Worm (Caenorhabditis elegans) whole organism, L3 larva: ENCODE results near the gene D2024.5.
A peak's percentile ranks its signal among the peaks of the same experiment; 100 is the strongest.

Experiments
- ZK546.5 ChIP-seq: sonication (generic microtip); optimal IDR thresholded peaks from 2 replicates; lab custom pipeline; 2017; ENCODE audit warnings: missing biosample characterization, missing genetic modification characterization
- ceh-16 ChIP-seq: sonication (generic microtip); optimal IDR thresholded peaks from 2 replicates; lab custom pipeline; 2017; ENCODE audit warnings: missing biosample characterization, missing genetic modification characterization
- ceh-28 ChIP-seq: fragments of 150-350 bp; optimal IDR thresholded peaks from 2 replicates; lab custom pipeline; 2014; ENCODE audit warnings: missing biosample characterization, missing genetic modification reagents, missing genetic modification characterization
- ceh-82 ChIP-seq: fragments of 150-350 bp; optimal IDR thresholded peaks from 2 replicates; lab custom pipeline; 2014; ENCODE audit warnings: missing biosample characterization, missing genetic modification characterization
- ceh-9 ChIP-seq: sonication (generic microtip); optimal IDR thresholded peaks from 2 replicates; lab custom pipeline; 2018; ENCODE audit warnings: missing biosample characterization, missing genetic modification characterization
- daf-12 ChIP-seq: fragments of 150-350 bp; optimal IDR thresholded peaks from 2 replicates; lab custom pipeline; 2014; ENCODE audit warnings: missing biosample characterization, missing genetic modification reagents, missing genetic modification characterization
- egl-27 ChIP-seq: sonication (generic microtip); optimal IDR thresholded peaks from 4 replicates; lab custom pipeline; 2017; ENCODE audit warnings: missing biosample characterization, missing genetic modification reagents, missing genetic modification characterization
- egl-5 ChIP-seq: fragments of 150-350 bp; optimal IDR thresholded peaks from 2 replicates; lab custom pipeline; 2017; ENCODE audit warnings: missing biosample characterization, missing genetic modification reagents, missing genetic modification characterization, inconsistent platforms
- elt-1 ChIP-seq: fragments of 150-350 bp; optimal IDR thresholded peaks from 2 replicates; lab custom pipeline; 2014; ENCODE audit warnings: missing biosample characterization, missing genetic modification characterization
- elt-2 ChIP-seq: sonication (generic microtip); optimal IDR thresholded peaks from 2 replicates; lab custom pipeline; 2016; ENCODE audit warnings: missing genetic modification reagents, mild to moderate bottlenecking, missing genetic modification characterization, missing compliant biosample characterization
- elt-3 ChIP-seq, 3 experiments: fragments of 150-350 bp in 1 of 3; sonication (generic microtip) in 2 of 3; optimal IDR thresholded peaks; 2 replicates in 2 of 3; 4 replicates in 1 of 3; lab custom pipeline; 2014 to 2017; ENCODE audit warnings: missing biosample characterization in 3 of 3, missing genetic modification characterization in 3 of 3
- fkh-10 ChIP-seq: sonication (generic microtip); optimal IDR thresholded peaks from 2 replicates; lab custom pipeline; 2017; ENCODE audit warnings: missing biosample characterization, missing genetic modification reagents, missing genetic modification characterization
- fkh-2 ChIP-seq: fragments of 150-350 bp; optimal IDR thresholded peaks from 2 replicates; lab custom pipeline; 2014; ENCODE audit warnings: missing biosample characterization, missing genetic modification reagents, missing genetic modification characterization
- fos-1 ChIP-seq: fragments of 150-350 bp; optimal IDR thresholded peaks from 2 replicates; lab custom pipeline; 2014; ENCODE audit warnings: missing biosample characterization, missing genetic modification characterization
- hmg-11 ChIP-seq: sonication (generic microtip); optimal IDR thresholded peaks from 2 replicates; lab custom pipeline; 2016; ENCODE audit warnings: missing genetic modification characterization, missing compliant biosample characterization
- jun-1 ChIP-seq: fragments of 150-350 bp; optimal IDR thresholded peaks from 2 replicates; lab custom pipeline; 2014; ENCODE audit warnings: missing biosample characterization, missing genetic modification reagents, missing genetic modification characterization
- lin-15B ChIP-seq: fragments of 150-350 bp; optimal IDR thresholded peaks from 2 replicates; lab custom pipeline; 2014; ENCODE audit warnings: missing biosample characterization, missing genetic modification characterization
- lin-39 ChIP-seq: fragments of 150-350 bp; optimal IDR thresholded peaks from 2 replicates; lab custom pipeline; 2018; ENCODE audit warnings: missing biosample characterization, missing genetic modification reagents, missing genetic modification characterization
- lsy-12 ChIP-seq: sonication (generic microtip); optimal IDR thresholded peaks from 2 replicates; lab custom pipeline; 2016; ENCODE audit warnings: mild to moderate bottlenecking, missing genetic modification characterization, missing compliant biosample characterization
- mml-1 ChIP-seq: fragments of 150-350 bp; sonication (generic microtip); optimal IDR thresholded peaks from 3 replicates; lab custom pipeline; 2014; ENCODE audit warnings: missing biosample characterization, missing genetic modification characterization
- nfya-1 ChIP-seq: sonication (generic microtip); optimal IDR thresholded peaks from 2 replicates; lab custom pipeline; 2017; ENCODE audit warnings: missing genetic modification characterization, mild to moderate bottlenecking, missing compliant biosample characterization, antibody characterized with exemption, moderate library complexity; ENCODE audit not compliant: insufficient read depth
- nhr-12 ChIP-seq: fragments of 150-350 bp; optimal IDR thresholded peaks from 2 replicates; lab custom pipeline; 2014; ENCODE audit warnings: missing biosample characterization, missing genetic modification characterization
- nhr-23 ChIP-seq: fragments of 150-350 bp; optimal IDR thresholded peaks from 2 replicates; lab custom pipeline; 2014; ENCODE audit warnings: missing biosample characterization, missing genetic modification reagents, missing genetic modification characterization
- nhr-237 ChIP-seq: fragments of 150-350 bp; optimal IDR thresholded peaks from 2 replicates; lab custom pipeline; 2014; ENCODE audit warnings: missing biosample characterization, missing genetic modification characterization
- nhr-25 ChIP-seq: sonication (generic microtip); optimal IDR thresholded peaks from 2 replicates; lab custom pipeline; 2017; ENCODE audit warnings: missing biosample characterization, missing genetic modification characterization
- nhr-28 ChIP-seq: fragments of 150-350 bp; optimal IDR thresholded peaks from 2 replicates; lab custom pipeline; 2014; ENCODE audit warnings: missing biosample characterization, missing genetic modification characterization
- nhr-43 ChIP-seq: sonication (generic microtip); optimal IDR thresholded peaks from 2 replicates; lab custom pipeline; 2016; ENCODE audit warnings: mild to moderate bottlenecking, missing genetic modification characterization, missing compliant biosample characterization; ENCODE audit not compliant: poor library complexity, severe bottlenecking
- nhr-76 ChIP-seq: fragments of 150-350 bp; sonication (generic microtip); optimal IDR thresholded peaks from 5 replicates; lab custom pipeline; 2014; ENCODE audit warnings: missing biosample characterization, missing genetic modification characterization
- nhr-77 ChIP-seq: fragments of 150-350 bp; optimal IDR thresholded peaks from 2 replicates; lab custom pipeline; 2014; ENCODE audit warnings: missing biosample characterization, missing genetic modification characterization
- pha-4 ChIP-seq: fragments of 150-350 bp; optimal IDR thresholded peaks from 2 replicates; lab custom pipeline; 2014; ENCODE audit warnings: missing biosample characterization, missing genetic modification reagents, missing genetic modification characterization
- pqm-1 ChIP-seq: fragments of 150-350 bp; optimal IDR thresholded peaks from 2 replicates; lab custom pipeline; 2017; ENCODE audit warnings: missing biosample characterization, missing genetic modification characterization, inconsistent platforms
- sea-2 ChIP-seq: fragments of 150-350 bp; sonication (generic microtip); optimal IDR thresholded peaks from 4 replicates; lab custom pipeline; 2014; ENCODE audit warnings: missing biosample characterization, missing genetic modification reagents, missing genetic modification characterization
- skn-1 ChIP-seq: fragments of 150-350 bp; optimal IDR thresholded peaks from 2 replicates; lab custom pipeline; 2014; ENCODE audit warnings: missing biosample characterization, missing genetic modification characterization
- snpc-4 ChIP-seq: fragments of 150-350 bp; optimal IDR thresholded peaks from 2 replicates; lab custom pipeline; 2014; ENCODE audit warnings: missing biosample characterization, missing genetic modification characterization
- tbx-2 ChIP-seq: sonication (generic microtip); optimal IDR thresholded peaks from 2 replicates; lab custom pipeline; 2016; ENCODE audit warnings: mild to moderate bottlenecking, missing genetic modification characterization, missing compliant biosample characterization
- unc-62 ChIP-seq: fragments of 150-350 bp; sonication (generic microtip); optimal IDR thresholded peaks from 4 replicates; lab custom pipeline; 2014; ENCODE audit warnings: missing biosample characterization, missing genetic modification reagents, missing genetic modification characterization
- zag-1 ChIP-seq: fragments of 150-350 bp; optimal IDR thresholded peaks from 2 replicates; lab custom pipeline; 2014; ENCODE audit warnings: missing biosample characterization, missing genetic modification characterization
- ztf-11 ChIP-seq: fragments of 150-350 bp; optimal IDR thresholded peaks from 2 replicates; lab custom pipeline; 2014; ENCODE audit warnings: missing biosample characterization, missing genetic modification characterization

The D2024.5 gene

DNA sequence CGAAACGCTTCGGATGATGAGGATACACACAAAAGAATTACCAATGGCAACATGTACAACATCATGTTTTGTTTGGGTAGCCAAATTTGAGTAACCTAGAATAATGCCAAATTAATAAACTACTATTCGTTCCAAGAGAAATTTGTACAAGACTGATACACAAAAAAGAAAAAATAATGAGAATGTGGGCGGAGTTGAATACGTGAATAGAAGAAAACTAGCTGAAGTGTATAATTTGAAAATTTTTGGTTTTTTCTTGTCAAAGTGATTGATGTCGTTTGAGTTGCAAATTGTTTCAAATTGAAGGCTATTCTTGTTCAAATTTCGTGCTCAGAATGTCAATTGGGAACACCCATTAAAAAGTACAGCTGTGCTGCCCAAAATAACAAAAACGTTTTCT is 36.4 kb downstream of the D2024.5 start, which contains the start of gene R13A1.5:
R13A1.5 (minus strand) TSS at position 101 of the 400 bp plus-strand sequence.
- no peak for TF ChIP-seq lin-15B (tag; lab: Kevin White, UChicago)
- TF ChIP-seq nhr-25 (tag; lab: Kevin White, UChicago) = no peak
- TF ChIP-seq, all 47 proteins: peak for 0

DNA sequence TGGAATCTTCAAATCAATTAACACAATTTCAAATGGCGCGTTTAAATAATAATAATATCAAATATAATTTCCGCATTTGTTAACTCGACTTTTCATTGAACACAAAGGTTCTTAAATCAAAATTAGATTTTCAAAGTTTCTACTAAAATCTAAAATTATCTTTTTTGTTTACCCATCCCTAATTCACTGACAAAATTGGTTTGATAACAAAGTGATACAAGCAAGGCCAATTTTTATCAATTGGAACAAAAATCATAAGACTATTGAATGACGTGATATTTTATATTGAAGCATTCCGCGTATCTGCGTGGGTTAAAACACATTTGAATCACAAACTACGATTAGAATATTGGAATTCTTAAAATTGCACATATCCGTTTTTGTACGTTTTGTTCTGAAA is 37.7 kb downstream of the D2024.5 start:
- TF ChIP-seq ceh-16 (tag; lab: Kevin White, UChicago) (no peak), elt-2 (peak; percentile 94), pqm-1 (tag; lab: Kevin White, UChicago) (peak; percentile 94), ZK546.5 (tag; lab: Kevin White, UChicago) (no peak), fkh-2 (tag; lab: Kevin White, UChicago) (no peak), lin-15B (tag; lab: Kevin White, UChicago) (no peak), ztf-11 (no peak), ceh-28 (tag; lab: Kevin White, UChicago) (peak; percentile 18), nfya-1 (no peak), ceh-9 (tag; lab: Kevin White, UChicago) (no peak), daf-12 (tag; lab: Kevin White, UChicago) (no peak), snpc-4 (no peak), hmg-11 (tag; lab: Kevin White, UChicago) (no peak), tbx-2 (tag; lab: Kevin White, UChicago) (no peak), mml-1 (tag; lab: Kevin White, UChicago) (no peak), lin-39 (tag; lab: Kevin White, UChicago) (no peak), unc-62 (GFP tag; lab: Kevin White, UChicago) (no peak), nhr-28 (no peak), pha-4 (tag; lab: Kevin White, UChicago) (no peak), skn-1 (tag; lab: Kevin White, UChicago) (no peak), nhr-12 (no peak), elt-3 (tag; optimal IDR thresholded peaks at IDR 0.05; lab: Kevin White, UChicago) (peak in 1 of 3 experiments; percentile 21), fos-1 (tag; lab: Kevin White, UChicago) (no peak), ceh-82 (tag; lab: Kevin White, UChicago) (no peak), nhr-25 (tag; lab: Kevin White, UChicago) (no peak), jun-1 (tag; lab: Kevin White, UChicago) (peak; percentile 77), elt-1 (tag; lab: Kevin White, UChicago) (no peak), lsy-12 (no peak), nhr-77 (tag; lab: Kevin White, UChicago) (no peak), egl-5 (no peak), zag-1 (tag; lab: Kevin White, UChicago) (no peak), nhr-76 (tag; lab: Kevin White, UChicago) (no peak), fkh-10 (no peak), sea-2 (GFP tag; lab: Kevin White, UChicago) (no peak), nhr-237 (no peak)

DNA sequence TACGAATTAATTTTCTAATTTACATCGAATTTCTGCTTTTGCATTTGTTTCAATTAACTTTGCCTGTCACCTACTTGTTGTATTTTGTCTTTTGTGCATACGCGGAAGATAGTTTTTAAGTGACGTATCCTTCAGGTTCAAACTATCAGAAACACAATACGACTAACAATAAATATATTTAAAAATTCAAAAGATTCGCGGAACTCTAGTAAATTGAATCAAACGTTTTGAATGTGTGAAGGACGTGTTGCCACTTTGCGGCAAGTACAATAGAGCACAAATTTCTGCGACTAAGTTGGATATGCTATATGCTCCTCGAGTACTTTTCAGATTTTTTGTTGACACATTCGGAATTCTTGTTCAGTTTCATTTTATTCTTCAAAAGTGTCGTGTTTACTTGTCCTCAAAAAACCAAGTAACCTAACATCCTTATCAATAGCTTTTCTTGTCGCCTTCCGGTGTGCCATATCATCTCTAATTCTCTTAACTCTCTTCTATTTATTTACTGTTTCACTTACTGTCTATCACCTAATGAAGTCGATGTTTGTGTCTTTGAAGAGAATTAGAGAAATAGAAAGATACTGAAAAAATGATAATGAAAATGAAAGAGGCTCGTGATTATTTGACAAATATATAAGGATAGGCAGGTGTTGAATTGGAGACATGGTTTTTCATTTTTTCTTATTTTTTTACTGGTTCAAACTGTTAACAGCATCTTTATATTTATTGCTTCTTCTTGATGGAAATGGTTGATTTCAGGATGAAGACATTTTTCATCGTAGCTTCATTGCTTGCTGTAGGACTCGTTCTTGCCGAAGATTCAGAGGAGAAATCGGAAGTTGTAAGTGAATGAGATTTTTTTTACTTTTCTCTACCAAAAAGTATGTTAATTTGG is 39.3 kb downstream of the D2024.5 start, which contains the start of gene srlf-7:
srlf-7 (plus strand) TSS at position 760 of the 895 bp plus-strand sequence.
- peak; percentile 11 for TF ChIP-seq nhr-43 (tag; lab: Kevin White, UChicago)
- TF ChIP-seq hmg-11 (tag; lab: Kevin White, UChicago) = no peak
- peak; percentile 62 for TF ChIP-seq ceh-28 (tag; lab: Kevin White, UChicago)
- TF ChIP-seq zag-1 (tag; lab: Kevin White, UChicago) = no peak
- TF ChIP-seq jun-1 (tag; lab: Kevin White, UChicago) = peak; percentile 88
- TF ChIP-seq snpc-4 = peak; percentile 9
- TF ChIP-seq fkh-2 (tag; lab: Kevin White, UChicago) = no peak
- peak; percentile 30 to 89 (median 45) for TF ChIP-seq elt-3 (tag; optimal IDR thresholded peaks at IDR 0.05; lab: Kevin White, UChicago)
- peak; percentile 97 for TF ChIP-seq pha-4 (tag; lab: Kevin White, UChicago)
- no peak for TF ChIP-seq nhr-28
- peak; percentile 71 for TF ChIP-seq nhr-23
- TF ChIP-seq pqm-1 (tag; lab: Kevin White, UChicago) = peak; percentile 100
- TF ChIP-seq elt-2 = peak; percentile 99
- TF ChIP-seq fos-1 (tag; lab: Kevin White, UChicago) = no peak
- no peak for TF ChIP-seq egl-27 (tag; lab: Kevin White, UChicago)
- peak; percentile 55 for TF ChIP-seq skn-1 (tag; lab: Kevin White, UChicago)
- TF ChIP-seq ZK546.5 (tag; lab: Kevin White, UChicago) = no peak
- peak; percentile 65 for TF ChIP-seq fkh-10
- no peak for TF ChIP-seq sea-2 (GFP tag; lab: Kevin White, UChicago)
